Worm (Caenorhabditis elegans): ENCODE results near the gene twk-48.
A peak's percentile ranks its signal among the peaks of the same experiment; 100 is the strongest.

The twk-48 gene

DNA sequence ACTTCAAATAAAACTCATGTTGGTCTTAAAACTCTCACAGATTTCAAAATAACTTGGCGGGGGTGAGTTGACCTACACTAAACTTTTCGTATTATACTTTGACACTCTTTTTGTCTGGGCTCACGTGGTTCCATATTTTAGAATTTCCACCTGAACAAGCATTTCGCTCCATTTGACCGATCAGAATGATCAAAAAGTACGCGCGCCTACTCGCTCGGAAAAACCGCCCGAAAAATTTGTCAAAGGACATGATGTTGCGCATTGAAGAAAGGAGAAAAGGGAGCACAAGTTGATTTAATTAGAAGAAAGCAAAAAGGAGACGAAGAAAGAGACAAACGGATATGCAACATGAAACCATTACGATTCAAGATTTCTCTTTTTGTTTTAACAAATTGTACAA lies 25.8 kb downstream of the twk-48 start:
- no peak for TF ChIP-seq T26A5.8 (tag; optimal IDR thresholded peaks at IDR 0.05)
- TF ChIP-seq mxl-1 (tag; optimal IDR thresholded peaks at IDR 0.05), result no peak
- TF ChIP-seq tbp1 (GFP tag; optimal IDR thresholded peaks at IDR 0.05), result no peak
- TF ChIP-seq him-1 (tag; optimal IDR thresholded peaks at IDR 0.05), result no peak

DNA sequence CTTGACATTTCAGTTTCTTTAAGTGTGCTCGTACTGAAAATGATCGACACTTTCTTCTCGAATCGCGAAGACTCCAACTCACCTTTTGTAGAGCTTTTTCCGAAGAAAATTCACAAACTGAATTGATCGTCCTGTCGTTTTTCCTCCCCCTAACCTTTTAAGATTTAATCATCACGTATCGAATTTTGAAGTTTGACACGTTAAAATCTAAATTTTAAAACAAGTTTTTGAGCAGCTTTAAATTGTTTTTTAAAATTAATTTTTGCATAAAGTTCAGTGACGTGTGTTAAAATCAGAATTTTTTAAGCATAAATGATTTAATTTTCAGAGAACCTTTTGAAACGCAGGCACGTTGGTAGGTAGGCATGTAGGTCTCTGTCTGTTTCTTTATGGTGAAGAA lies 30.8 kb downstream of the twk-48 start, which contains the start of gene alg-4:
TSS of gene alg-4 (minus strand) at position 101 of the 400 bp plus-strand sequence.
- no peak for TF ChIP-seq nhr-80 (tag; optimal IDR thresholded peaks at IDR 0.05)
- TF ChIP-seq hmg-20 (GFP tag; IDR thresholded peaks at IDR 0.05), result no peak
- no peak for TF ChIP-seq ccch-3 (GFP tag; optimal IDR thresholded peaks at IDR 0.05)
- TF ChIP-seq ceh-79 (tag; optimal IDR thresholded peaks at IDR 0.05), result no peak
- no peak for TF ChIP-seq fkh-3 (tag; optimal IDR thresholded peaks at IDR 0.05)
- no peak for TF ChIP-seq ztf-25 (GFP tag; IDR thresholded peaks at IDR 0.05)
- no peak for TF ChIP-seq lin-26 (GFP tag; IDR thresholded peaks at IDR 0.05)
- no peak for TF ChIP-seq rec-8 (tag; optimal IDR thresholded peaks at IDR 0.05)
- no peak for TF ChIP-seq sdz-38 (tag; optimal IDR thresholded peaks at IDR 0.05)
- TF ChIP-seq snpc-4 (GFP tag; optimal IDR thresholded peaks at IDR 0.05), result no peak
- no peak for TF ChIP-seq snpc-4 (tag; optimal IDR thresholded peaks at IDR 0.05)
- TF ChIP-seq B0336.3 (GFP tag; IDR thresholded peaks at IDR 0.05), result no peak
- TF ChIP-seq madf-10 (tag; optimal IDR thresholded peaks at IDR 0.05), result no peak
- TF ChIP-seq C06A6.2 (GFP tag; conservative IDR thresholded peaks at IDR 0.05), result no peak
- TF ChIP-seq let-607 (tag; optimal IDR thresholded peaks at IDR 0.05), result no peak
- TF ChIP-seq ztf-22 (GFP tag; optimal IDR thresholded peaks at IDR 0.05), result no peak
- no peak for TF ChIP-seq hsf-1 (GFP tag; IDR thresholded peaks at IDR 0.05)

ce11 chrIII:9892855-9893254 lies 32.3 kb downstream of the twk-48 start, which contains the start of gene mam-7:
mam-7 (plus strand) TSS chrIII:9893155.
- TF ChIP-seq Y53G8AR.9 (GFP tag; conservative IDR thresholded peaks at IDR 0.05), result no peak

ce11 chrIII:9899720-9900119 lies 39.2 kb downstream of the twk-48 start:
- TF ChIP-seq him-1 (tag; optimal IDR thresholded peaks at IDR 0.05), result no peak
- TF ChIP-seq snpc-1.1 (tag; optimal IDR thresholded peaks at IDR 0.05; ENCODE audit: insufficient read depth), result no peak

- TF ChIP-seq lsl-1 (GFP tag; optimal IDR thresholded peaks at IDR 0.05) (no peak), hmg-1.2 (GFP tag; IDR thresholded peaks at IDR 0.05) (peak; percentile 80), lsy-27 (tag; optimal IDR thresholded peaks at IDR 0.05; ENCODE audit: borderline replicate concordance, insufficient read depth) (no peak), B0336.3 (GFP tag; IDR thresholded peaks at IDR 0.05) (no peak), nhr-80 (tag; optimal IDR thresholded peaks at IDR 0.05) (peak; percentile 85), rec-8 (tag; optimal IDR thresholded peaks at IDR 0.05) (no peak), cebp-1 (GFP tag; IDR thresholded peaks at IDR 0.05) (no peak), cebp-1 (tag; optimal IDR thresholded peaks at IDR 0.05) (peak; percentile 29), madf-3 (GFP tag; IDR thresholded peaks at IDR 0.05) (no peak)
Measured at ce11 chrIII:9903694-9904292, 43.3 kb downstream of the twk-48 start.

ce11 chrIII:9905307-9905706 lies 44.8 kb downstream of the twk-48 start:
- no peak for TF ChIP-seq cebp-1 (GFP tag; IDR thresholded peaks at IDR 0.05)
- peak; percentile 30 for TF ChIP-seq cebp-1 (tag; optimal IDR thresholded peaks at IDR 0.05)
- TF ChIP-seq zfh-2 (GFP tag; conservative IDR thresholded peaks at IDR 0.05), result peak; percentile 80
- no peak for TF ChIP-seq ceh-91 (GFP tag; IDR thresholded peaks at IDR 0.05)
- TF ChIP-seq ztf-26 (tag; optimal IDR thresholded peaks at IDR 0.05), result no peak
- peak; percentile 34 for TF ChIP-seq K12H6.12 (tag; optimal IDR thresholded peaks at IDR 0.05)
- peak; percentile 19 for TF ChIP-seq nhr-80 (tag; optimal IDR thresholded peaks at IDR 0.05)
- no peak for TF ChIP-seq sea-2 (GFP tag; IDR thresholded peaks at IDR 0.05)
- TF ChIP-seq efl-1 (GFP tag; optimal IDR thresholded peaks at IDR 0.05), result no peak
- no peak for TF ChIP-seq ztf-3 (GFP tag; optimal IDR thresholded peaks at IDR 0.05)
- peak; percentile 0 for TF ChIP-seq somi-1 (GFP tag; optimal IDR thresholded peaks at IDR 0.05)
